Worm (Caenorhabditis elegans) whole organism, early embryonic: ENCODE measurements around the gene C14E2.5.

Source experiments
- B0310.2 ChIP-seq: sonication (generic microtip); optimal IDR thresholded peaks from 2 replicates; lab custom pipeline; 2016; ENCODE audit warnings: mild to moderate bottlenecking, missing genetic modification characterization, missing compliant biosample characterization
- F13C5.2 ChIP-seq: sonication (generic microtip); optimal IDR thresholded peaks from 2 replicates; lab custom pipeline; 2017; ENCODE audit warnings: mild to moderate bottlenecking, missing genetic modification characterization, inconsistent platforms, missing compliant biosample characterization
- aly-1 ChIP-seq: sonication (generic microtip); optimal IDR thresholded peaks from 2 replicates; lab custom pipeline; 2016; ENCODE audit warnings: missing genetic modification characterization, missing compliant biosample characterization
- ama-1 ChIP-seq: fragments of 150-350 bp; optimal IDR thresholded peaks from 2 replicates; lab custom pipeline; 2014
- ceh-36 ChIP-seq: sonication (generic microtip); optimal IDR thresholded peaks from 2 replicates; lab custom pipeline; 2016; ENCODE audit warnings: missing genetic modification characterization, inconsistent platforms, missing compliant biosample characterization
- ets-7 ChIP-seq: sonication (generic microtip); optimal IDR thresholded peaks from 2 replicates; lab custom pipeline; 2016; ENCODE audit warnings: missing genotype, missing genetic modification characterization, missing compliant biosample characterization
- flt-1 ChIP-seq: fragments of 200-800 bp; sonication (Bioruptor generic); IDR thresholded peaks from 2 replicates; pipeline ENCODE4 v1.3.6; 2022; ENCODE audit warnings: missing genetic modification characterization, missing compliant biosample characterization
- hmbx-1 ChIP-seq: sonication (generic microtip); optimal IDR thresholded peaks from 2 replicates; lab custom pipeline; 2016; ENCODE audit warnings: mild to moderate bottlenecking, missing genetic modification characterization, missing compliant biosample characterization
- hmg-4 ChIP-seq: fragments of 200-800 bp; sonication (Bioruptor generic); optimal IDR thresholded peaks from 2 replicates; lab custom pipeline; 2018; ENCODE audit warnings: mild to moderate bottlenecking, missing genetic modification characterization, missing compliant biosample characterization
- hnd-1 ChIP-seq: sonication (generic microtip); optimal IDR thresholded peaks from 2 replicates; lab custom pipeline; 2016; ENCODE audit warnings: missing genetic modification characterization, missing compliant biosample characterization
- pes-1 ChIP-seq: fragments of 200-800 bp; sonication (Bioruptor generic); IDR thresholded peaks from 2 replicates; pipeline ENCODE4 v1.3.6; 2022; ENCODE audit warnings: missing genetic modification reagents, missing genetic modification characterization, missing compliant biosample characterization
- sea-1 ChIP-seq: fragments of 200-800 bp; sonication (Bioruptor generic); conservative IDR thresholded peaks from 2 replicates; pipeline ENCODE4 v1.3.6; 2022; ENCODE audit warnings: missing genetic modification characterization, missing compliant biosample characterization

DNA sequence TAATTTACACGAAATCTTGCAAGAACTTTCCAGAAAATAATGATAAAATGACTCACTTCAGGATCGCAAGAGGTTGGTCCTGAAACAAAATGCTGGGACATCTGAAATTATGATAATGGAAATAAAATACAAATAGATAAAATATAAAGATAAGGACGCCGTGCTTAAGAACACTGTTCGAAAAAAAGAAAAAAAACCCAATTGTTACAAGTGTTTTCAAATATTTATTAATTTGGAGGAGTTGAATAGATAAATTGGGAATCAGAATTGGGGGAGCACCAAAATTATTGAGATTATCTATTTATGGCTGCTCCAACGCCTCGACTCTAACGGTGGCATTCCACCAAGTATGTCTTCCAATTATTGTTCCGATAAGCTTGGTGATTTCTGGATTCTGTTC lies 23.4 kb upstream of the C14E2.5 start, which contains the start of gene ceh-41:
- TF ChIP-seq aly-1 (tag; lab: Kevin White, UChicago) (no peak), hmg-4 (no peak), ceh-36 (tag; lab: Kevin White, UChicago) (no peak), ama-1 (lab: Kevin White, UChicago) (no peak), ets-7 (tag; lab: Kevin White, UChicago) (no peak), hmbx-1 (tag; lab: Kevin White, UChicago) (no peak), sea-1 (GFP tag; lab: Robert Waterston, UW) (no peak), flt-1 (GFP tag; lab: Robert Waterston, UW) (no peak), B0310.2 (tag; lab: Kevin White, UChicago) (no peak), F13C5.2 (tag; lab: Kevin White, UChicago) (no peak), pes-1 (no peak), hnd-1 (no peak)
